Fruit fly (Drosophila melanogaster) whole organism, wandering third instar larva: ENCODE measurements around the gene sol.

Source experiments
- Abd-B ChIP-seq: fragments of >200 bp; optimal IDR thresholded peaks from 2 replicates; lab custom pipeline; 2017; ENCODE audit warnings: missing biosample characterization, missing genetic modification characterization
- CG32264 ChIP-seq: fragments of 200-800 bp; sonication (Bioruptor generic); optimal IDR thresholded peaks from 2 replicates; lab custom pipeline; 2016; ENCODE audit warnings: missing biosample characterization, missing genetic modification characterization
- CG9705 ChIP-seq: fragments of 200-800 bp; sonication (Bioruptor generic); optimal IDR thresholded peaks from 2 replicates; lab custom pipeline; 2018; ENCODE audit warnings: missing biosample characterization, mild to moderate bottlenecking, missing genetic modification characterization
- CrebA ChIP-seq: fragments of 200-800 bp; sonication (Bioruptor generic); optimal IDR thresholded peaks from 2 replicates; lab custom pipeline; 2016; ENCODE audit warnings: missing biosample characterization, mild to moderate bottlenecking, missing genetic modification characterization, borderline replicate concordance
- Dfd ChIP-seq: fragments of >200 bp; optimal IDR thresholded peaks from 2 replicates; lab custom pipeline; 2017; ENCODE audit warnings: missing biosample characterization, missing genetic modification characterization
- Dif ChIP-seq: fragments of 200-275, 200-300 bp; sonication (Bioruptor generic); optimal IDR thresholded peaks from 2 replicates; lab custom pipeline; 2018; ENCODE audit warnings: missing biosample characterization, missing genetic modification characterization; ENCODE audit not compliant: partially characterized antibody
- GATAd ChIP-seq: sonication (Bioruptor generic); optimal IDR thresholded peaks from 2 replicates; lab custom pipeline; 2016; ENCODE audit warnings: missing biosample characterization, missing genetic modification characterization
- HLH106 ChIP-seq: fragments of 200-800 bp; optimal IDR thresholded peaks from 3 replicates; lab custom pipeline; 2019; ENCODE audit warnings: missing biosample characterization, mild to moderate bottlenecking, missing genetic modification characterization, moderate library complexity
- Hnf4 ChIP-seq: fragments of 200-800 bp; sonication (Bioruptor generic); optimal IDR thresholded peaks from 2 replicates; lab custom pipeline; 2016; ENCODE audit warnings: missing biosample characterization, mild to moderate bottlenecking, missing genetic modification characterization
- Hr78 ChIP-seq: fragments of >200 bp; optimal IDR thresholded peaks from 2 replicates; lab custom pipeline; 2017; ENCODE audit warnings: missing biosample characterization, missing genetic modification characterization
- Hr83 ChIP-seq: fragments of 200-300 bp; sonication (Bioruptor generic); optimal IDR thresholded peaks from 2 replicates; lab custom pipeline; 2016; ENCODE audit warnings: missing biosample characterization, mild to moderate bottlenecking, missing genetic modification characterization, moderate library complexity; ENCODE audit not compliant: poor library complexity, severe bottlenecking
- Jra ChIP-seq: sonication (Bioruptor generic); optimal IDR thresholded peaks from 2 replicates; lab custom pipeline; 2016; ENCODE audit warnings: missing biosample characterization, missing genetic modification characterization
- Mio ChIP-seq: sonication (Bioruptor generic); optimal IDR thresholded peaks from 2 replicates; lab custom pipeline; 2016; ENCODE audit warnings: missing biosample characterization, missing genetic modification characterization
- Myc ChIP-seq: fragments of >200 bp; optimal IDR thresholded peaks from 2 replicates; lab custom pipeline; 2017
- N ChIP-seq: fragments of >200 bp; optimal IDR thresholded peaks from 2 replicates; lab custom pipeline; 2018; ENCODE audit warnings: missing biosample characterization, missing external identifiers, missing genetic modification characterization
- OdsH ChIP-seq: fragments of 200-800 bp; sonication (Bioruptor generic); optimal IDR thresholded peaks from 2 replicates; lab custom pipeline; 2016; ENCODE audit warnings: missing biosample characterization, mild to moderate bottlenecking, missing genetic modification characterization
- Rel ChIP-seq, 2 experiments: fragments of 200-800 bp; sonication (Bioruptor generic) in 1 of 2; optimal IDR thresholded peaks; 2 replicates in 1 of 2; 3 replicates in 1 of 2; lab custom pipeline; 2016 to 2019; ENCODE audit warnings: mild to moderate bottlenecking in 2 of 2, missing biosample characterization in 2 of 2, missing genetic modification characterization in 2 of 2, moderate library complexity in 1 of 2
- Sp1 ChIP-seq: fragments of 200-800 bp; sonication (Bioruptor generic); optimal IDR thresholded peaks from 3 replicates; lab custom pipeline; 2019; ENCODE audit warnings: missing biosample characterization, mild to moderate bottlenecking, missing genetic modification characterization, moderate library complexity
- Vsx2 ChIP-seq: fragments of 200-300, 225-300 bp; sonication (Bioruptor generic); optimal IDR thresholded peaks from 2 replicates; lab custom pipeline; 2018; ENCODE audit warnings: missing biosample characterization, missing genetic modification characterization; ENCODE audit not compliant: partially characterized antibody
- br ChIP-seq: fragments of 200-800 bp; sonication (Bioruptor generic); optimal IDR thresholded peaks from 2 replicates; lab custom pipeline; 2016; ENCODE audit warnings: missing biosample characterization, missing genetic modification characterization
- brk ChIP-seq: fragments of 200-800 bp; sonication (Bioruptor generic); optimal IDR thresholded peaks from 2 replicates; lab custom pipeline; 2016; ENCODE audit warnings: missing biosample characterization, mild to moderate bottlenecking, missing genetic modification characterization
- dl ChIP-seq, 2 experiments: fragments of 175-275, 200-275 bp in 1 of 2; fragments of 200-275 bp in 1 of 2; sonication (Bioruptor generic); optimal IDR thresholded peaks; lab custom pipeline; 2018; ENCODE audit warnings: mild to moderate bottlenecking in 2 of 2, missing biosample characterization in 2 of 2, missing genetic modification characterization in 2 of 2, moderate library complexity in 2 of 2; ENCODE audit not compliant: partially characterized antibody in 2 of 2, insufficient read depth in 1 of 2
- dmrt93B ChIP-seq: fragments of 200-800 bp; sonication (Bioruptor generic); optimal IDR thresholded peaks from 2 replicates; lab custom pipeline; 2018; ENCODE audit warnings: missing biosample characterization, mild to moderate bottlenecking, missing genetic modification characterization
- dsf ChIP-seq: sonication (Bioruptor generic); optimal IDR thresholded peaks from 2 replicates; lab custom pipeline; 2016; ENCODE audit warnings: missing biosample characterization, missing genetic modification characterization, borderline replicate concordance
- ey ChIP-seq: fragments of 200-800 bp; sonication (Bioruptor generic); optimal IDR thresholded peaks from 2 replicates; lab custom pipeline; 2016; ENCODE audit warnings: missing biosample characterization, missing genetic modification characterization
- foxo ChIP-seq, 2 experiments: fragments of 200-800 bp; sonication (Bioruptor generic); optimal IDR thresholded peaks; 2 replicates in 1 of 2; 3 replicates in 1 of 2; lab custom pipeline; 2016 to 2017; ENCODE audit warnings: missing biosample characterization in 2 of 2, missing genetic modification characterization in 2 of 2
- fru ChIP-seq: fragments of 200-800 bp; sonication (Bioruptor generic); optimal IDR thresholded peaks from 3 replicates; lab custom pipeline; 2016; ENCODE audit warnings: missing biosample characterization, mild to moderate bottlenecking, missing genetic modification characterization
- h ChIP-seq: fragments of 200-800 bp; sonication (Bioruptor generic); optimal IDR thresholded peaks from 3 replicates; lab custom pipeline; 2016; ENCODE audit warnings: missing biosample characterization, mild to moderate bottlenecking, missing genetic modification characterization
- jim ChIP-seq: fragments of 175-275, 200-325 bp; sonication (Bioruptor generic); optimal IDR thresholded peaks from 2 replicates; lab custom pipeline; 2016; ENCODE audit warnings: missing biosample characterization, mild to moderate bottlenecking, missing genetic modification characterization
- lola ChIP-seq: fragments of >200 bp; optimal IDR thresholded peaks from 2 replicates; lab custom pipeline; 2017; ENCODE audit warnings: missing biosample characterization, missing genetic modification characterization
- pan ChIP-seq: fragments of >200 bp; optimal IDR thresholded peaks from 2 replicates; lab custom pipeline; 2017
- psq ChIP-seq: fragments of 200-800 bp; sonication (Bioruptor generic); optimal IDR thresholded peaks from 3 replicates; lab custom pipeline; 2017; ENCODE audit warnings: missing biosample characterization, mild to moderate bottlenecking, missing genetic modification characterization, moderate library complexity
- rgr ChIP-seq: fragments of 200-800 bp; sonication (Bioruptor generic); optimal IDR thresholded peaks from 3 replicates; lab custom pipeline; 2016; ENCODE audit warnings: missing biosample characterization, mild to moderate bottlenecking, missing genetic modification characterization
- sage ChIP-seq: fragments of 200-800 bp; sonication (Bioruptor generic); optimal IDR thresholded peaks from 2 replicates; lab custom pipeline; 2016; ENCODE audit warnings: missing biosample characterization, mild to moderate bottlenecking, missing genetic modification characterization
- sv ChIP-seq: fragments of 200-800 bp; sonication (Bioruptor generic); optimal IDR thresholded peaks from 3 replicates; lab custom pipeline; 2016; ENCODE audit warnings: missing biosample characterization, missing genetic modification characterization
- tai ChIP-seq: sonication (Bioruptor generic); optimal IDR thresholded peaks from 2 replicates; lab custom pipeline; 2016; ENCODE audit warnings: missing biosample characterization, missing genetic modification characterization
- usp ChIP-seq: fragments of >200 bp; optimal IDR thresholded peaks from 2 replicates; lab custom pipeline; 2017; ENCODE audit warnings: missing biosample characterization, missing genetic modification characterization
- woc ChIP-seq: sonication (Bioruptor generic); optimal IDR thresholded peaks from 2 replicates; lab custom pipeline; 2016; ENCODE audit warnings: missing biosample characterization, mild to moderate bottlenecking, missing genetic modification characterization

The sol gene

DNA sequence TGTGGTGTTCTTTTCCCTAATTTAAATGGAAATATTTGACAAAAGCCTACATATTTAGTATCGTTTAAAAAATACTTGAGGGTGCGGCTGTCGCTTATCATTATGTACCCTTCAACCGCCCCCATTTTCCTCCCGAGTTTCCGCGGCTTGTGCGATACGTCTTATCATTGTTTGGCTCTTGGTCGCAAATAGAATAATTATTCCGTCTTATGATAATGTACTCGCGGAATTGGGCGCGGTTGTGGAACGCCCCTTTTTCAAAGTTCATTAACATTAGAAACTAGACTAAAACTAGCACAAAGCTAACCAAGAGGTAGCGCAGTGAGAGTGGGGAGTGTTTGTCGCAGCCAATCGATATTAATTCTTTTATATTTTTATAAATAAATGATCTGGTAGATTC lies 15.3 kb downstream of the sol start:
- TF ChIP-seq brk (no peak), Sp1 (peak; percentile 6)
- TF ChIP-seq, all 38 proteins: peak for 1

DNA sequence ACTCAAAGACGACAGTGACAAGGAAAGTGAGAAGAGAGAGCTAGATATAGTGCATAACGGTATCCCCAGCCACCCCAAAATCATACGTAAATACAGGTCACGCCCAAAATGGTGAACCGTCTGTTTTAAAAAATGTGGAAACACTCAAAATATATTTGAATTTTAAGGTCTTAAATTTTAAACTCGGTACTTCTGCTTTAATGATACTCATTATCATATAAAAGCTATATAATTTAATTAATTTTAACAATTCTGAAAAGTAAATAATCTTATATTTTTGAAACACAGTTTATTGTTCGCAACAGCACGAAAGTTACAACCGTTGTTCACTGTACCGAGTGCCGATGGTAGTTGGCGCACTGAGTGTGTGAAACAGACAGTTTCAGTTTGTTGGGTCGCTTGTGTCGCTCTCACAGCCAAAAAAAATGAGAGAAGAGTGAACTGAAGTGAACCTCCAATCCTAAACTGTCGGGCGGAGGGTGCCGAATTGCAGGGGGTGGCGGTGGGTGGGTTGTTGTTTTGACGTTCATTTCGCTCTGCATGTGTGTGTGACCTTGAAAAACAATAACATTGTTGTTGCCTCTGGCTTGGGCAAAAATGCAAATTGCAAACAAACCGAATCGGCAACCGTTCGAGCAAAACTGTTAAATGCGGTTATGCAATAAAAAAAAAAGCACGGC lies 16.4 kb downstream of the sol start:
- TF ChIP-seq dmrt93B (GFP tag; lab: Kevin White, UChicago) (peak; percentile 89), Dfd (GFP tag; lab: Kevin White, UChicago) (no peak), brk (no peak), Rel (GFP tag; optimal IDR thresholded peaks at IDR 0.05; lab: Kevin White, UChicago) (peak; percentile 60), Rel (tag; optimal IDR thresholded peaks at IDR 0.05; lab: Kevin White, UChicago) (peak; percentile 70), Vsx2 (GFP tag; lab: Kevin White, UChicago) (no peak), N (GFP tag; lab: Kevin White, UChicago) (no peak), ey (GFP tag; lab: Kevin White, UChicago) (peak; percentile 80), CrebA (no peak), h (GFP tag; lab: Kevin White, UChicago) (peak; percentile 87), rgr (GFP tag; lab: Kevin White, UChicago) (peak; percentile 89), sage (GFP tag; lab: Kevin White, UChicago) (peak; percentile 76), pan (lab: Kevin White, UChicago) (no peak), foxo (GFP tag; optimal IDR thresholded peaks at IDR 0.05; lab: Kevin White, UChicago) (peak in 1 of 2 experiments; percentile 92), GATAd (GFP tag; lab: Kevin White, UChicago) (no peak), Abd-B (GFP tag; lab: Kevin White, UChicago) (no peak), Jra (GFP tag; lab: Kevin White, UChicago) (no peak), HLH106 (peak; percentile 92), Myc (no peak), Hr78 (GFP tag; lab: Kevin White, UChicago) (no peak), dsf (no peak), psq (GFP tag; lab: Kevin White, UChicago) (peak; percentile 79), sv (GFP tag; lab: Kevin White, UChicago) (peak; percentile 74), woc (peak; percentile 61), Dif (GFP tag; lab: Kevin White, UChicago) (peak; percentile 52), dl (GFP tag; optimal IDR thresholded peaks at IDR 0.05; lab: Kevin White, UChicago; ENCODE audit: insufficient read depth in 1 of 2, partially characterized antibody in 2 of 2) (peak in 1 of 2 experiments; percentile 26), lola (GFP tag; lab: Kevin White, UChicago) (no peak), Sp1 (peak; percentile 94), tai (GFP tag; lab: Kevin White, UChicago) (no peak), Hr83 (peak; percentile 28), fru (GFP tag; lab: Kevin White, UChicago) (peak; percentile 80), jim (GFP tag; lab: Kevin White, UChicago) (no peak), CG32264 (GFP tag; lab: Kevin White, UChicago) (peak; percentile 7), br (GFP tag; lab: Kevin White, UChicago) (peak; percentile 56), CG9705 (peak; percentile 90), Mio (GFP tag; lab: Kevin White, UChicago) (no peak), OdsH (GFP tag; lab: Kevin White, UChicago) (peak; percentile 87), Hnf4 (peak; percentile 57), usp (GFP tag; lab: Kevin White, UChicago) (no peak)
